Fruit fly (Drosophila melanogaster): ENCODE results near the gene CG13996.

- TF ChIP-seq Met (GFP tag; optimal IDR thresholded peaks at IDR 0.05) (no peak), esn (GFP tag; optimal IDR thresholded peaks at IDR 0.05) (peak; percentile 45), fd59A (GFP tag; optimal IDR thresholded peaks at IDR 0.05) (peak; percentile 10), CG3919 (GFP tag; optimal IDR thresholded peaks at IDR 0.05) (no peak), eg (GFP tag; IDR thresholded peaks at IDR 0.05) (peak; percentile 59; the same call in 2 of the 3 replicates), CG8632 (GFP tag; optimal IDR thresholded peaks at IDR 0.05) (peak; percentile 12), svp (GFP tag) (peak; percentile 91), fkh (GFP tag; optimal IDR thresholded peaks at IDR 0.05) (no peak), CG6276 (GFP tag; optimal IDR thresholded peaks at IDR 0.05) (no peak), CG8319 (GFP tag; optimal IDR thresholded peaks at IDR 0.05) (no peak), CG11762 (GFP tag; optimal IDR thresholded peaks at IDR 0.05; ENCODE audit: insufficient read depth) (no peak), net (GFP tag; optimal IDR thresholded peaks at IDR 0.05) (peak; percentile 41)
Measured at dm6 chr2L:6031838-6032237, 11.2 kb downstream of the CG13996 start.
